Worm (Caenorhabditis elegans): ENCODE results near the gene F49C12.15.

DNA sequence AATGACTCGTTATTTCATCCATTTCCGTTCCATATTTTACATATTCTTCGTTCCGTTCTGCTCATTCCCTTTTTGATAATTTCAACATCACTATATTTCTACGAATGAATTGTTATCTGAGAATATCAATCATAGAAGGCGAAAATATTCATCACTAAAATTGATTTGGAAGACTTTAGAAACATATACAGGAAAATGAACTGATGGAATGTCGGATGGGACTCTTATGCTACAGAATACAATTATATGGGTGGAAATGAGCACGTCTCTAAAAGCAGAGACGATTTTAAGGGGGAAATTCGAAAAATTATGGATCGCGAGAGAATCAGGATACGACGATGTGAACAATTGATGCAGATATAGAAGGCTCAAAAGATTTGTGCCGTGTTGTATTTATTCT lies 4.2 kb upstream of the F49C12.15 start:
- no peak for TF ChIP-seq cog-1 (tag; optimal IDR thresholded peaks at IDR 0.05)
- no peak for TF ChIP-seq ref-1 (GFP tag; conservative IDR thresholded peaks at IDR 0.05)
- no peak for TF ChIP-seq flt-1 (GFP tag; IDR thresholded peaks at IDR 0.05)
- no peak for TF ChIP-seq ztf-29 (GFP tag; IDR thresholded peaks at IDR 0.05)
